Fruit fly (Drosophila melanogaster) whole organism: ENCODE data around the gene fiz.

Experiments used
- CG8478 ChIP-seq: fragments of >200 bp; optimal IDR thresholded peaks from 2 replicates; lab custom pipeline; 2018; ENCODE audit warnings: inconsistent platforms
- Dll ChIP-seq: fragments of >200 bp; optimal IDR thresholded peaks from 2 replicates; lab custom pipeline; 2017
- EcR ChIP-seq, 2 experiments: fragments of >200 bp; optimal IDR thresholded peaks; 2 replicates each; lab custom pipeline; 2017; ENCODE audit warnings: missing biosample characterization in 2 of 2, missing genetic modification characterization in 2 of 2, missing genetic modification reagents in 2 of 2
- pan ChIP-seq: fragments of >200 bp; optimal IDR thresholded peaks from 2 replicates; lab custom pipeline; 2017
- psq ChIP-seq: fragments of >200 bp; optimal IDR thresholded peaks from 2 replicates; lab custom pipeline; 2017
- usp ChIP-seq: fragments of >200 bp; optimal IDR thresholded peaks from 2 replicates; lab custom pipeline; 2017; ENCODE audit warnings: missing biosample characterization, missing genetic modification characterization, mixed read lengths

Gene fiz

DNA sequence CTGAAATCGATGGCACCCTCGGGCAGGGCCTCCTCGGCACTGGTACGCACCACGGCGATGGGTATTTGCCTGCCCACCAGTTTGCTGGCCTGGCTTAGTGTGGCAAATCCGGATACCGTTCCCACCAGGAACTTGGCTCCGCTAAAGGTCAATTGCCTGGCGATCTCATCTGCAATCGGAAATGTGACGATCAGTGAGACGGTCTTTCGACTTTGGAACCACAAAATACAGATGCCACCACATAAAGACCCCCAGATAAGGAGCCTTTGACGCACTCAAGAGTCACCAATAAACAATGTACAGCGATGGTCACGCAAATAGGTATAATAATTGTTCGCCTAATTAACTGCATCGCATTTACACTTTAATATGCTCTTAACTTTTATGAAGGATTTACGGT is 26.7 kb upstream of the fiz start:
- TF ChIP-seq CG8478 (no peak), Dll (lab: Kevin White, UChicago) (no peak), EcR (GFP tag; optimal IDR thresholded peaks at IDR 0.05; lab: Kevin White, UChicago) (no peak), psq (lab: Kevin White, UChicago) (no peak), usp (GFP tag; lab: Kevin White, UChicago) (no peak), pan (no peak)

DNA sequence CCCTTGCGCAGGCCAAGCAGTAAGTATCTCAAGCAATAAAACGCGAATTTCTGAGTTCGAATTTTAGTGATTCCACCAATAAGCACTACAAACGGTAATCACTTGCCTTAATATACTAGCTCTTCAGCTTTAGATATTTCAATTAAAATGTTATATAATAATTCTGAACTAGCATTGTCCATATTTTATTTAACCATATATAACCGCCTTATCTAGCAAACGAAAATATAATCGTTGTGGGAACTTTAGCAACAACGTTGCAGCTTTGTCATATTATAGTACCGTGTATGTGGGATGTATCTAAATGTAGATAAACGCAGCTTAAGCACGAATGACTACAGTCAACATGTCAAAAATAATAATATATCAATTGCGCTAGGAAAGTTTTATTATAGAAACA is 21.8 kb upstream of the fiz start:
- TF ChIP-seq Dll (lab: Kevin White, UChicago) (no peak), CG8478 (no peak), pan (no peak), EcR (GFP tag; optimal IDR thresholded peaks at IDR 0.05; lab: Kevin White, UChicago) (no peak), usp (GFP tag; lab: Kevin White, UChicago) (no peak), psq (lab: Kevin White, UChicago) (no peak)

DNA sequence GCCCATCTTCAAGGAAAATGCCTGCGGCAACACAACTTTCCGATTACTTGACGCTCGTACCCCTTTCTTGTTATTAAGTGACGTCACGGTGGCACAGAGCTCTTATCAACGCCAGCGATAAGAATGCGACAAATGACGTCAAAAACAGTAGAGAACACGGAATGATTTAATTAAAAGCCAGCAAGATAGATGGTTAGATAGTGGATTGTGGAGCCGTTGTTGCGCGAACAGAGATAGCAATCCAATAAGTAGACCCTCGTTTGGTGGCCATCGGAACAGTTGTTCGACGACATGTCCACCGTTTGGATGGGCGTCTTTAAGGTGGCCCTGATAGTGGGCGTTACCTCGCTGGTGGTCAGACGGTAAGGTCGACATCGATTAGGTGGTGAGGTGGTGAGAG is 20.3 kb upstream of the fiz start:
- TF ChIP-seq Dll (lab: Kevin White, UChicago) (no peak), psq (lab: Kevin White, UChicago) (no peak), EcR (GFP tag; optimal IDR thresholded peaks at IDR 0.05; lab: Kevin White, UChicago) (no peak), usp (GFP tag; lab: Kevin White, UChicago) (no peak), pan (no peak), CG8478 (no peak)

DNA sequence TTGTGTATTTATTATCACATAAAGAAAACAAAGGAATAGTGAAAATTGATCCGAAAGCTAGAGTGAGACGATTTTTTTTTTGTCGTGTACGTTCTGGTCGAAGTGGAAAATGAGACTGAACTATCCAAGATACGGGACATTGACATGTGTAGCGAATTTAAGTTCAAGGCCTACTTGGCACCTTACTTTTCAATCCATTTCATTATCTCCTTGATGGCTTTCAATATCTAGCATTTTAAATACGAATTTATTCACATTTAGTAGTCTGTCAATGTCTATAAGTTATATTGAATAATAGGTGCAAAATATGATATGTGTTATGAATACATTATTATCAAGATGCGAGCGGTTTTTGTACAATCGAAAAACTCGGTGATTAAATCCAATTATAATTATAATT is 19.3 kb upstream of the fiz start, which contains the start of gene CG32591:
TSS of gene CG32591 (minus strand) at position 101 of the 400 bp plus-strand sequence.
- TF ChIP-seq psq (lab: Kevin White, UChicago) (no peak), usp (GFP tag; lab: Kevin White, UChicago) (no peak), Dll (lab: Kevin White, UChicago) (no peak), pan (no peak), CG8478 (no peak), EcR (GFP tag; optimal IDR thresholded peaks at IDR 0.05; lab: Kevin White, UChicago) (no peak)

DNA sequence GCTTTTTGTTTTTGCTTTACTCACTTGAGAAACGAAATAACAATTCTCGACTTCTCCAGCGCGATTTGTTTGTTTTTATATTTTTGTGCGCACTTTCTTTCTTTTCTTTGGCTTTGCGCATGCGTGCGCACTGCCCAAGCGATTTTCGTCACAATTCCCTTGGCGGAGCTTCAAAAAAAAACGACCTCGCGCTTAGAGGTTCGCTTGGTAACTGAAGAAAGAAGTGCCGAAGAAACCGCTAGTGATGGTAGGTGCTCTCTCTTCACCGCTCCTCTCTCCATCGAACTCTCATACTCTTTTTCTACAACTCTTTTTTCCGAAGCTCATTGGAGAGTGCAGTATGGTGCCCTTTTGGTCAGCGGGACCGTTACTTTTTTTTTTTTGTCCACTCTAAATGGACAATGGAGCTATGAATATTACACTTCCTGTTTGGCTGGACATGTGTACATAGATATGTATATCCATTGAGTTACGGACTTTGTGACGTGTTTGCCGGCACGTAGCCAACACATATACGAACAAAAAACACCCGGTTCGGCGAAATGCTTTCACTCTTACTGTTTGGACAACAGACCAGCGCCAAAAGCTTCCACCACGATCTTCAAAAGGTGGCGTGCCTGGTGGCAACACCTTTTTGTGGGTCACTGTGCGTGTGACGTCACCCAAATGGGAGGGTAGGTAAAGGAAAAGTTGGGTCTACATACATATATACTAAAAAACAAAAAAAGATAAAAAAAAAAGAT is 13.9 kb upstream of the fiz start, which contains the start of gene CG9503:
TSS of gene CG9503 (minus strand) at position 217 of the 743 bp plus-strand sequence.
- TF ChIP-seq Dll (lab: Kevin White, UChicago) = no peak
- no peak for TF ChIP-seq EcR (GFP tag; optimal IDR thresholded peaks at IDR 0.05; lab: Kevin White, UChicago)
- no peak for TF ChIP-seq usp (GFP tag; lab: Kevin White, UChicago)
- no peak for TF ChIP-seq CG8478
- TF ChIP-seq psq (lab: Kevin White, UChicago) = no peak
- TF ChIP-seq pan = no peak

DNA sequence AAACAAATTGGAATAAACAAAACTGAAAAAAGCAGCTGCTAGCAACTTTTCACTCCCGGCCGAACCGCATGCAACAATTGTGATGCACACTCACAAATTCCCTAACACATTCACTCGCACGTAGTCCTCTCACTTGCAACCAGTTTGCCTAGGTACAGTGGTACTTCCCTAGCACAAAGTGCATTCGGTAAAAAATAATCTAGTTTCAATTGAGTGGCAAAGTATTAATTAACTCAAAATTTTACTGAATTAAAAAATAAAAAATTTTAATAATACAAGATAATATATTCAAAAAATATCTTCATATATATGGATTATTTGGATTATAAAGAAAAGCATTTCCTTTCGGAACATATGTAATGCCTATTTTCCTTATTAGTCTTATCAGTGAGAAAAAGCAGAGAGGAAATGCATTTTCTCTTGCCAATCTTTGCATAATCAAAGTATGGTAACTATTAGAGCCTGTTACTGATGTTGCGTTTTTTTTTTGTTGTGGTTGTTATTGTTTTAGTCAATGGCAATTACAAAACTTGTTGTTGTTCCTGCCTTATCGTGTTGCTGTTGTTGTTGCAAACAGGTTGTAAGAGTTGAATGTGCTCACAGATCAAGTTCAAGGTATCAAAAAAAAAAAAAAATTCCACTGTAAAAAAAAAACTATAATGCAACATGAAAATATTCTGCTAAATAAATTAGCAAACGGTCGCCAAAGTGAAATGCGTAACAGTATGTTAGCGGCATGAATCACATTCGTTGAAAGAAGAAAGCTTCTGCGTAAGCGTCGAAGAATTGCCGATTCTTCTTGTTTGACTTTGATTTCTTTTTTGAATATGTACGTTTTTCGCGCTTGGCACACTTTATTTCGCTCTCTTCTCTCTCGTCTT is 13.1 kb upstream of the fiz start:
- no peak for TF ChIP-seq Dll (lab: Kevin White, UChicago)
- TF ChIP-seq EcR (GFP tag; optimal IDR thresholded peaks at IDR 0.05; lab: Kevin White, UChicago) = peak in 1 of 2 experiments; percentile 64

DNA sequence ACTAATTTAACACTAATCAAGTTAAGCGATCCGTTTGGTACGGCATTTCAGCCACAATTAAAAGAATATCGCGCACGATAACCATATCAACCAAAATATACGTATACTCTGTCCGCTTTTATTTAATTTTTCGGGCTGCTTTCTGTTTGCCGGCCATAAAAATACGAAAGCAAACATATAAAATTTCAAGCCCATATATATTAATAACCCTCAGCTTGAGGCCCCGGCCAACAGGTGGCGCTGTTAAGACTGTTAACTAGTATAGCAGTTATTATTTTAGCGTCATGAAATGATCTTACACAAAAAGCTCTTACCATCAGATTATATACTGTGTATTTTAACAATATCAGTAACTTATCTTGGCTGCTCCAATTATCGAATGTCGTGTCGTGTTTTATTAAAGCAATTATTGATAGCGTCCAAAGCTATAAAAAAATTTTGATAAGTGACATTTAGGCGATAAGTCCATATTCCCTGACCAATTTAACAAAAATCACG is 9.3 kb upstream of the fiz start, which contains the start of gene Eo:
TSS of gene Eo (minus strand) at position 51 of the 498 bp plus-strand sequence.
- TF ChIP-seq usp (GFP tag; lab: Kevin White, UChicago) = no peak
- no peak for TF ChIP-seq psq (lab: Kevin White, UChicago)
- peak in 1 of 2 experiments; percentile 17 for TF ChIP-seq EcR (GFP tag; optimal IDR thresholded peaks at IDR 0.05; lab: Kevin White, UChicago)

DNA sequence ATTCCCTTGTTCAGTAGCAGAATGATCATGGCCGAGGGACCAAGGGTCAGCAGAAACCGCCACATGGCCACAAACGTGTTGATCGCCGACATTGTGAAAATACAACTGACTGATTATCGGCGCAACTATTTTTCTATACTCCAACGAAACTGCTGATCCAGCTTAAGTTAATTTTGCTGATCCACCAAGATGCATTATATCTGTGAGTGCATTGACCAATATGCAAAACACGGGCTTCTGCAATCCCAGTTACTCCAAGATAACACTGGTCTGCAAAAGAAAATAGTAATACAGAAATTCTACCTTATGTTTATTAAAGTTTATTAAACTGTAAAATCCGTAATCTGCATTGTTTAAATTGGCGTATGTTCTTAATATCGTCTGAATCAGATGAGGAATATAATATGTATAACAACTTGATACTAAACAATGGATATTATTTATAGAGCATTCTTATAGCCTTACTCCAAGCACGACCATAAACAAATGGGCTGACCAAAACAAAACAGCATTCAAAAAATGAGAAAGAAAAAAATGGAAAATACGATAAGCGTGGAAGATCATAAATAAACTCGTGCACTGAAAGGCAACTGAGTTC is 4.3 kb upstream of the fiz start, which contains the start of gene CG12398:
TSS of gene CG12398 (minus strand) at position 107 of the 598 bp plus-strand sequence.
- no peak for TF ChIP-seq psq (lab: Kevin White, UChicago)
- TF ChIP-seq Dll (lab: Kevin White, UChicago) = no peak
- no peak for TF ChIP-seq EcR (GFP tag; optimal IDR thresholded peaks at IDR 0.05; lab: Kevin White, UChicago)
- TF ChIP-seq CG8478 = no peak
- no peak for TF ChIP-seq pan
- no peak for TF ChIP-seq usp (GFP tag; lab: Kevin White, UChicago)

DNA sequence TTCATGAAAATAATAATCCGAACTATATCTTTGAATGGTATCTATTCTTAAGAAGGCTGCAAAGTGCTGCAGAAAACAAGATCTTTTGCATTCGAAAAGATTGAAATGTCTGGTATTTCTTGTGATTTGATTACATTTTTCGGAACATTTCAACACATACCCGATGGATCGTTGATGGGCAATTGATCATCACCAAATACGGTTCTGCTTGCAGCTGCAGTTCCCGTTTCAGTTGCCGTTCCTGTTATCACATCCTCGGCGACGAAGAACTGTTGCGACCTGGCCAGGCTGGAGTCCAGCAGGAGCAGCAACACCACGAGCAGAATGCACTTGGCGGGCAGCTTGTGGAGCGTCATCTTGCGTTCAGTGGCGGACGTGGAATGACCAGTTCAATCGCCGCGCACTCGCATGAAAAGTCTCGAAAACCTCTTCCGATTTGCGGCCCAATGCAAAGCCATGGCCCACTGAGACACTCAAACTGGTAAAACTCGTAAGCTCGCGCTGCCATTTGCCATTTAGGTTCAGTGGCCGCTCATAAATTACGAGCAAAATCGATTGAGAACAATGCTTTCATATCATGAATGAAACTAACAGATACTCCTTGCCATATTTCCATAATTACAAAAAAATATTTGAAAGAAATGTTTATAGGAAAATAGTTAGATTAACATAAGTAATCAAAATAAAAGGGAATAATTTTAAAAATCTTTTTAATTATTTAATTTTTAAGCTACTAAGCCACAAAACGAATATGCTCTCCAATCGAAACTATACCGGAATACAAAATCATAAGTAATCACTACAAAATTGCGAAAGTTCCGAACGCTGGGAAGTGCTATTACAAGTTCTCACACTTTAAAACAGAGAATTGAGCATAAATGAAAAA is 1.2 kb upstream of the fiz start, which contains the start of gene CG14406:
TSS of gene CG14406 (minus strand) at position 382 of the 886 bp plus-strand sequence.
- TF ChIP-seq psq (lab: Kevin White, UChicago) = no peak
- no peak for TF ChIP-seq Dll (lab: Kevin White, UChicago)
- no peak for TF ChIP-seq usp (GFP tag; lab: Kevin White, UChicago)
- TF ChIP-seq EcR (GFP tag; optimal IDR thresholded peaks at IDR 0.05; lab: Kevin White, UChicago) = peak in 1 of 2 experiments; percentile 1

DNA sequence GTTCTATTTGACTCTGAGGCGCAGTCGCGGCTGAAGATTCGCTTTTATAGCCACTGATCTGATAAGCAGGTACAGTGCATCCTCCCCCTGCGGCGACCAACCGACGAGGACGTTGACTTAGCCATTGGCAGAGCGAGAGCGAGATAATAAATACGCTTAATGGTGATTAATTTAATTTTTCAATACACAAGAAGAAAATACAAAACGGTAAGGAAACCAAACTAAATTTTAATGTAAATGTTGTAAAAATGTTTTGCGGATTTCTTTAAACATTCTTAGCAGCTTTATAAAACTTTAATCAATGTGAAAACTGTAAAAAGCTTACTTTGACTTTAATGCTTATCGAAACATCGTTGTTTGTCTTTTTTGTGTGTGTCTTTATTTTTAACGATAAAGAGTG is 457 bp downstream of the fiz start:
- no peak for TF ChIP-seq CG8478
- no peak for TF ChIP-seq usp (GFP tag; lab: Kevin White, UChicago)
- TF ChIP-seq Dll (lab: Kevin White, UChicago) = no peak
- TF ChIP-seq EcR (GFP tag; optimal IDR thresholded peaks at IDR 0.05; lab: Kevin White, UChicago) = no peak
- TF ChIP-seq pan = no peak
- TF ChIP-seq psq (lab: Kevin White, UChicago) = no peak
